Fruit fly (Drosophila melanogaster) whole organism, embryonic: ENCODE results near the gene CG13038.

ENCODE experiments used
- CG10565 ChIP-seq: fragments of 200-800 bp; sonication (Bioruptor generic); optimal IDR thresholded peaks from 3 replicates; lab custom pipeline; 2016; ENCODE audit warnings: missing biosample characterization, mild to moderate bottlenecking, missing genetic modification characterization
- CG10654 ChIP-seq: fragments of 200-800 bp; sonication (Bioruptor generic); optimal IDR thresholded peaks from 2 replicates; lab custom pipeline; 2016; ENCODE audit warnings: missing biosample characterization, missing genetic modification characterization
- CG15601 ChIP-seq: fragments of 200-800 bp; sonication (Bioruptor generic); optimal IDR thresholded peaks from 3 replicates; lab custom pipeline; 2019; ENCODE audit warnings: missing biosample characterization, mild to moderate bottlenecking, missing genetic modification characterization, moderate library complexity
- CG17361 ChIP-seq: fragments of 200-800 bp; sonication (Bioruptor generic); IDR thresholded peaks from 3 replicates; pipeline ENCODE4 v1.3.6; 2022; ENCODE audit warnings: missing biosample characterization, missing genetic modification characterization
- Doc2 ChIP-seq: fragments of 200-800 bp; sonication (Bioruptor generic); IDR thresholded peaks from 2 replicates; pipeline ENCODE4 v1.3.6; 2022; ENCODE audit warnings: missing biosample characterization, missing genetic modification characterization
- Nf-YC ChIP-seq: fragments of 200-800 bp; optimal IDR thresholded peaks from 3 replicates; lab custom pipeline; 2019; ENCODE audit warnings: missing biosample characterization, mild to moderate bottlenecking, missing genetic modification characterization, moderate library complexity
- dpn ChIP-seq, 2 experiments: fragments of 200-800 bp; sonication (Bioruptor generic); optimal IDR thresholded peaks; 3 replicates each; lab custom pipeline; 2016; ENCODE audit warnings: missing biosample characterization in 2 of 2, missing genetic modification characterization in 2 of 2
- eve ChIP-seq, 2 experiments: fragments of >200 bp; optimal IDR thresholded peaks; 2 replicates each; lab custom pipeline; 2017; ENCODE audit warnings: missing biosample characterization in 2 of 2, missing genetic modification characterization in 2 of 2
- fd64A ChIP-seq: fragments of 200-800 bp; sonication (Bioruptor generic); optimal IDR thresholded peaks from 3 replicates; lab custom pipeline; 2018; ENCODE audit warnings: missing biosample characterization, mild to moderate bottlenecking, missing genetic modification characterization
- mld ChIP-seq: fragments of 200-800 bp; sonication (Bioruptor generic); IDR thresholded peaks from 3 replicates; pipeline ENCODE4 v1.3.6; 2022; ENCODE audit warnings: missing biosample characterization, missing genetic modification characterization; ENCODE audit not compliant: partially characterized antibody
- prd ChIP-seq, 3 experiments: fragments of >200 bp in 2 of 3; fragments of 200-800 bp in 1 of 3; sonication (Bioruptor generic) in 1 of 3; optimal IDR thresholded peaks in 2 of 3; IDR thresholded peaks in 1 of 3; 2 replicates in 2 of 3; 3 replicates in 1 of 3; pipeline versions ENCODE4 v1.3.6 to Lab custom; 2017 to 2022; ENCODE audit warnings: missing biosample characterization in 1 of 3, missing genetic modification characterization in 1 of 3
- schlank ChIP-seq: fragments of 200-800 bp; sonication (Bioruptor generic); optimal IDR thresholded peaks from 2 replicates; lab custom pipeline; 2018; ENCODE audit warnings: missing biosample characterization, mild to moderate bottlenecking, missing genetic modification characterization
- ssp ChIP-seq: fragments of 200-800 bp; sonication (Bioruptor generic); IDR thresholded peaks from 2 replicates; pipeline ENCODE4 v1.3.6; 2022; ENCODE audit warnings: missing biosample characterization, missing genetic modification characterization
- usp ChIP-seq: fragments of >200 bp; optimal IDR thresholded peaks from 2 replicates; lab custom pipeline; 2017; ENCODE audit warnings: missing biosample characterization, missing genetic modification characterization

DNA sequence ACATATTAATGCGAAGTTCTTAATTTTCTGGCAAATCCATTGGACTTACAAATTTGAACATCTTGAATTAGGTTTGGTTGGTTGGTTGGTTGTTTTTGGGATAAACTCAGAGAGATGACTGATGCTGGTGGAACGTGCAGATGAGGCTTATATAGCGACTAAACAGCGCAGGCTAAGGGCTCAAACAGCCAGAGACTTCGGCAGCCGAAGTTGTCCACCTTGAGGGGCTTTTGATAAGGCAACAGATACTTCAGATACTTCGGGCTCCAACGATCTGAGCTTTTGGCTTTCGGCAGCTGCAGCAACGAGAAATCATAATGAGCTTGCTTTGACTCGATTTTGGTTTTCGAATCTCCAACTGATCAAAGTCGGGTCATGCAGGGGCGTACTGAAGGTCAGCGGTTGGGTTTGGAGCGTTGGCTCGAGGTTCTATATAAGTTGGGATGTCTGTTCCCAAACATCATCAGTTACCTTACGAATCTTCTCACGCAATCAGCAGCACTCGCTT, 8.2 kb downstream of the CG13038 start, which contains the start of the genes CG13041 and CG13060:
- no peak for TF ChIP-seq prd (optimal IDR thresholded peaks at IDR 0.05; lab: Kevin White, UChicago)
- TF ChIP-seq prd (GFP tag; IDR thresholded peaks at IDR 0.05; lab: Robert Waterston, UW), result no peak
- no peak for TF ChIP-seq eve (GFP tag; optimal IDR thresholded peaks at IDR 0.05; lab: Kevin White, UChicago)
- no peak for TF ChIP-seq schlank (tag; lab: Kevin White, UChicago)
- TF ChIP-seq ssp, result no peak
- TF ChIP-seq usp (GFP tag; lab: Kevin White, UChicago), result no peak
- no peak for TF ChIP-seq fd64A (GFP tag; lab: Kevin White, UChicago)
- no peak for TF ChIP-seq CG10565 (GFP tag; lab: Kevin White, UChicago)
- no peak for TF ChIP-seq Nf-YC (tag; lab: Kevin White, UChicago)
- TF ChIP-seq CG15601, result no peak
- TF ChIP-seq Doc2 (GFP tag; lab: Robert Waterston, UW), result no peak
- no peak for TF ChIP-seq mld (GFP tag; lab: Robert Waterston, UW)
- TF ChIP-seq CG10654 (GFP tag; lab: Kevin White, UChicago), result no peak
- no peak for TF ChIP-seq dpn (GFP tag; optimal IDR thresholded peaks at IDR 0.05; lab: Kevin White, UChicago)
- no peak for TF ChIP-seq CG17361 (GFP tag; lab: Robert Waterston, UW)
